Worm (Caenorhabditis elegans): ENCODE data around the gene dpf-1.

DNA sequence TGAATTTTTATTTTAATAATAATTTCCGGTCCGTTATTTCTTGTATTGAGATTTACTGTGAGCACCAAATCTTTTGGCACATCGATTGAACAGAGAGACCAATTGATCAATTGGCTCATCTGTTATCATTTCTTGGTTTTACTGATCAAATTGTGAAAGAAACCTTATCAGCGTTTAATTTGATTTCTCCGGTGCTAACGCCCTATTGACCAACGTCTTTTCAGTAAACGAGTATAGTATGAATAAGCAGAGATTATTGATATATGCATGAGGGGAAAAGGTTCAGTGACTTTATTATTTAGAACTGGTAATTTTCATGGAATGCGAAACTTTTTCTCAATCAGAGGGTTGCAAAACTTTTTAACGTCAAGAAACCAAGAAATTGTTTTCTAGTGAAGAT lies 8.0 kb downstream of the dpf-1 start:
- TF ChIP-seq ama-1 (optimal IDR thresholded peaks at IDR 0.05) (no peak), ceh-36 (tag; optimal IDR thresholded peaks at IDR 0.05) (no peak), tbx-37 (GFP tag; conservative IDR thresholded peaks at IDR 0.05) (no peak), hmbx-1 (tag; optimal IDR thresholded peaks at IDR 0.05) (no peak), flt-1 (GFP tag; IDR thresholded peaks at IDR 0.05) (no peak), hnd-1 (tag; optimal IDR thresholded peaks at IDR 0.05) (no peak), sea-1 (GFP tag; conservative IDR thresholded peaks at IDR 0.05) (no peak), aly-1 (tag; optimal IDR thresholded peaks at IDR 0.05) (no peak), scrt-1 (GFP tag; IDR thresholded peaks at IDR 0.05) (no peak), B0310.2 (tag; optimal IDR thresholded peaks at IDR 0.05) (no peak), ceh-13 (GFP tag; optimal IDR thresholded peaks at IDR 0.05) (no peak), tbx-11 (GFP tag; IDR thresholded peaks at IDR 0.05) (no peak)
